Worm (Caenorhabditis elegans) whole organism, L4 larva: ENCODE results near the gene Y53F4B.39.
A peak's percentile ranks its signal among the peaks of the same experiment; 100 is the strongest.

Experiments used
- F26F4.8 ChIP-seq: fragments of 200-800 bp; sonication (Bioruptor generic); conservative IDR thresholded peaks from 2 replicates; pipeline ENCODE4 v1.3.6; 2022; ENCODE audit warnings: missing genetic modification characterization, missing compliant biosample characterization
- F37D6.2 ChIP-seq: sonication (generic microtip); optimal IDR thresholded peaks from 2 replicates; lab custom pipeline; 2016; ENCODE audit warnings: mild to moderate bottlenecking, missing genetic modification characterization, missing compliant biosample characterization
- F49E8.2 ChIP-seq: sonication (generic microtip); optimal IDR thresholded peaks from 2 replicates; lab custom pipeline; 2016; ENCODE audit warnings: missing compliant biosample characterization, mild to moderate bottlenecking, missing genetic modification characterization, borderline replicate concordance
- T20F7.1 ChIP-seq: fragments of 200-800 bp; sonication (Bioruptor generic); optimal IDR thresholded peaks from 2 replicates; lab custom pipeline; 2018; ENCODE audit warnings: mild to moderate bottlenecking, missing genetic modification characterization, missing compliant biosample characterization
- Y48G9A.11 ChIP-seq: fragments of 200-800 bp; sonication (Bioruptor generic); IDR thresholded peaks from 2 replicates; pipeline ENCODE4 v1.3.6; 2022; ENCODE audit warnings: missing genetic modification reagents, missing genetic modification characterization, missing compliant biosample characterization
- ZK337.2 ChIP-seq: fragments of 200-800 bp; sonication (Bioruptor generic); IDR thresholded peaks from 2 replicates; pipeline ENCODE4 v1.3.6; 2022; ENCODE audit warnings: missing genetic modification reagents, missing genetic modification characterization, missing compliant biosample characterization
- aha-1 ChIP-seq: fragments of 150-350 bp; peaks from one replicate; lab custom pipeline; 2014; ENCODE audit warnings: missing biosample characterization, missing genetic modification characterization
- ama-1 ChIP-seq: fragments of 150-350 bp; optimal IDR thresholded peaks from 2 replicates; lab custom pipeline; 2014; ENCODE audit warnings: inconsistent platforms, mixed read lengths
- arid-1 ChIP-seq: fragments of 200-800 bp; sonication (Bioruptor generic); conservative IDR thresholded peaks from 2 replicates; pipeline ENCODE4 v1.3.6; 2022; ENCODE audit warnings: missing genetic modification reagents, missing genetic modification characterization, missing compliant biosample characterization
- ceh-28 ChIP-seq: fragments of 150-350 bp; optimal IDR thresholded peaks from 2 replicates; lab custom pipeline; 2014; ENCODE audit warnings: missing biosample characterization, missing genetic modification reagents, missing genetic modification characterization
- ceh-32 ChIP-seq: sonication (generic microtip); optimal IDR thresholded peaks from 2 replicates; lab custom pipeline; 2016; ENCODE audit warnings: mild to moderate bottlenecking, missing genetic modification characterization, missing compliant biosample characterization; ENCODE audit not compliant: poor library complexity
- cey-2 ChIP-seq: sonication (generic microtip); optimal IDR thresholded peaks from 3 replicates; lab custom pipeline; 2017; ENCODE audit warnings: missing genetic modification characterization, mild to moderate bottlenecking, missing compliant biosample characterization, antibody characterized with exemption, borderline replicate concordance; ENCODE audit not compliant: insufficient read depth
- ctbp-1 ChIP-seq: fragments of 200-800 bp; sonication (Bioruptor generic); IDR thresholded peaks from 2 replicates; pipeline ENCODE4 v1.3.6; 2022; ENCODE audit warnings: missing genetic modification reagents, missing genetic modification characterization, missing compliant biosample characterization
- dmd-6 ChIP-seq: fragments of 200-800 bp; sonication (Bioruptor generic); IDR thresholded peaks from 2 replicates; pipeline ENCODE4 v1.3.6; 2022; ENCODE audit warnings: missing genetic modification reagents, missing genetic modification characterization, missing compliant biosample characterization
- dpl-1 ChIP-seq: fragments of 150-350 bp; optimal IDR thresholded peaks from 2 replicates; lab custom pipeline; 2014; ENCODE audit warnings: missing biosample characterization, missing genetic modification reagents, missing genetic modification characterization
- egl-43 ChIP-seq: fragments of 200-800 bp; sonication (Bioruptor generic); IDR thresholded peaks from 2 replicates; pipeline ENCODE4 v1.3.6; 2022; ENCODE audit warnings: missing genetic modification reagents, missing genetic modification characterization, missing compliant biosample characterization
- gei-8 ChIP-seq: fragments of 200-800 bp; sonication (Bioruptor generic); optimal IDR thresholded peaks from 2 replicates; lab custom pipeline; 2018; ENCODE audit warnings: mild to moderate bottlenecking, missing genetic modification characterization, missing compliant biosample characterization
- hif-1 ChIP-seq, 2 experiments: sonication (generic microtip); optimal IDR thresholded peaks; 2 replicates each; lab custom pipeline; 2016 to 2017; ENCODE audit warnings: missing compliant biosample characterization in 2 of 2, missing genetic modification characterization in 2 of 2, missing genetic modification reagents in 2 of 2, missing genotype in 2 of 2, mild to moderate bottlenecking in 1 of 2
- hlh-30 ChIP-seq: sonication (generic microtip); optimal IDR thresholded peaks from 2 replicates; lab custom pipeline; 2017; ENCODE audit warnings: antibody characterized with exemption, mild to moderate bottlenecking, missing genetic modification characterization, missing compliant biosample characterization; ENCODE audit not compliant: insufficient read depth
- hmg-1.1 ChIP-seq: fragments of 200-800 bp; sonication (Bioruptor generic); IDR thresholded peaks from 2 replicates; pipeline ENCODE4 v1.3.6; 2022; ENCODE audit warnings: missing genetic modification reagents, missing genetic modification characterization, missing compliant biosample characterization
- lin-1 ChIP-seq: fragments of 200-800 bp; sonication (Bioruptor generic); IDR thresholded peaks from 2 replicates; pipeline ENCODE4 v1.3.6; 2022; ENCODE audit warnings: missing genetic modification reagents, missing genetic modification characterization, missing compliant biosample characterization
- lin-29 ChIP-seq: fragments of 200-800 bp; sonication (Bioruptor generic); IDR thresholded peaks from 2 replicates; pipeline ENCODE4 v1.3.6; 2022; ENCODE audit warnings: missing genetic modification reagents, missing genetic modification characterization, missing compliant biosample characterization
- lin-38 ChIP-seq: fragments of 200-800 bp; sonication (Bioruptor generic); IDR thresholded peaks from 2 replicates; pipeline ENCODE4 v1.3.6; 2022; ENCODE audit warnings: missing genetic modification reagents, missing genetic modification characterization, missing compliant biosample characterization
- lin-39 ChIP-seq: fragments of 150-350 bp; optimal IDR thresholded peaks from 2 replicates; lab custom pipeline; 2014; ENCODE audit warnings: missing biosample characterization, missing genetic modification reagents, missing genetic modification characterization
- lsy-2 ChIP-seq, 2 experiments: fragments of 150-350 bp in 1 of 2; sonication (generic microtip) in 1 of 2; optimal IDR thresholded peaks; 2 replicates each; lab custom pipeline; 2014 to 2017; ENCODE audit warnings: missing biosample characterization in 2 of 2, missing genetic modification characterization in 2 of 2
- madf-9 ChIP-seq: fragments of 200-800 bp; sonication (Bioruptor generic); conservative IDR thresholded peaks from 2 replicates; pipeline ENCODE4 v1.3.6; 2022; ENCODE audit warnings: missing genetic modification reagents, missing genetic modification characterization, missing compliant biosample characterization
- mdl-1 ChIP-seq, 2 experiments: fragments of 150-350 bp in 1 of 2; sonication (generic microtip) in 1 of 2; optimal IDR thresholded peaks; 2 replicates each; lab custom pipeline; 2014 to 2017; ENCODE audit warnings: missing biosample characterization in 2 of 2, missing genetic modification characterization in 2 of 2
- mes-2 ChIP-seq: sonication (generic microtip); optimal IDR thresholded peaks from 2 replicates; lab custom pipeline; 2016; ENCODE audit warnings: missing genotype, mild to moderate bottlenecking, missing genetic modification characterization, missing compliant biosample characterization; ENCODE audit not compliant: poor library complexity, severe bottlenecking
- mxl-3 ChIP-seq: fragments of 200-800 bp; sonication (Bioruptor generic); optimal IDR thresholded peaks from 2 replicates; lab custom pipeline; 2018; ENCODE audit warnings: mild to moderate bottlenecking, missing genetic modification characterization, missing compliant biosample characterization
- nhr-237 ChIP-seq: sonication (generic microtip); optimal IDR thresholded peaks from 2 replicates; lab custom pipeline; 2017; ENCODE audit warnings: missing biosample characterization, missing genetic modification characterization
- nhr-42 ChIP-seq: fragments of 200-800 bp; sonication (Bioruptor generic); IDR thresholded peaks from 2 replicates; pipeline ENCODE4 v1.3.6; 2022; ENCODE audit warnings: missing genetic modification characterization, missing compliant biosample characterization
- nhr-6 ChIP-seq: fragments of 150-350 bp; optimal IDR thresholded peaks from 2 replicates; lab custom pipeline; 2014; ENCODE audit warnings: missing biosample characterization, missing genetic modification characterization
- nhr-76 ChIP-seq: fragments of 150-350 bp; optimal IDR thresholded peaks from 2 replicates; lab custom pipeline; 2014; ENCODE audit warnings: missing biosample characterization, missing genetic modification characterization
- nhr-77 ChIP-seq: fragments of 150-350 bp; optimal IDR thresholded peaks from 2 replicates; lab custom pipeline; 2014; ENCODE audit warnings: missing biosample characterization, missing genetic modification characterization
- rbr-2 ChIP-seq: sonication (generic microtip); optimal IDR thresholded peaks from 2 replicates; lab custom pipeline; 2016; ENCODE audit warnings: missing genotype, missing genetic modification characterization, missing compliant biosample characterization
- saeg-2 ChIP-seq: fragments of 200-800 bp; sonication (Bioruptor generic); IDR thresholded peaks from 2 replicates; pipeline ENCODE4 v1.3.6; 2022; ENCODE audit warnings: missing genetic modification reagents, missing genetic modification characterization, missing compliant biosample characterization
- tag-97 ChIP-seq: fragments of 200-800 bp; sonication (Bioruptor generic); IDR thresholded peaks from 2 replicates; pipeline ENCODE4 v1.3.6; 2022; ENCODE audit warnings: missing genetic modification characterization, missing compliant biosample characterization
- tra-1 ChIP-seq: fragments of 200-800 bp; sonication (Bioruptor generic); IDR thresholded peaks from 2 replicates; pipeline ENCODE4 v1.3.6; 2022; ENCODE audit warnings: missing genetic modification reagents, missing genetic modification characterization, missing compliant biosample characterization
- unc-130 ChIP-seq: sonication (generic microtip); optimal IDR thresholded peaks from 2 replicates; lab custom pipeline; 2016; ENCODE audit warnings: missing genetic modification reagents, missing genetic modification characterization, missing compliant biosample characterization
- unc-39 ChIP-seq: sonication (generic microtip); optimal IDR thresholded peaks from 2 replicates; lab custom pipeline; 2017; ENCODE audit warnings: missing biosample characterization, missing genetic modification characterization
- zip-2 ChIP-seq: fragments of 150-350 bp; optimal IDR thresholded peaks from 2 replicates; lab custom pipeline; 2014; ENCODE audit warnings: missing biosample characterization, missing genetic modification characterization

The Y53F4B.39 gene

DNA sequence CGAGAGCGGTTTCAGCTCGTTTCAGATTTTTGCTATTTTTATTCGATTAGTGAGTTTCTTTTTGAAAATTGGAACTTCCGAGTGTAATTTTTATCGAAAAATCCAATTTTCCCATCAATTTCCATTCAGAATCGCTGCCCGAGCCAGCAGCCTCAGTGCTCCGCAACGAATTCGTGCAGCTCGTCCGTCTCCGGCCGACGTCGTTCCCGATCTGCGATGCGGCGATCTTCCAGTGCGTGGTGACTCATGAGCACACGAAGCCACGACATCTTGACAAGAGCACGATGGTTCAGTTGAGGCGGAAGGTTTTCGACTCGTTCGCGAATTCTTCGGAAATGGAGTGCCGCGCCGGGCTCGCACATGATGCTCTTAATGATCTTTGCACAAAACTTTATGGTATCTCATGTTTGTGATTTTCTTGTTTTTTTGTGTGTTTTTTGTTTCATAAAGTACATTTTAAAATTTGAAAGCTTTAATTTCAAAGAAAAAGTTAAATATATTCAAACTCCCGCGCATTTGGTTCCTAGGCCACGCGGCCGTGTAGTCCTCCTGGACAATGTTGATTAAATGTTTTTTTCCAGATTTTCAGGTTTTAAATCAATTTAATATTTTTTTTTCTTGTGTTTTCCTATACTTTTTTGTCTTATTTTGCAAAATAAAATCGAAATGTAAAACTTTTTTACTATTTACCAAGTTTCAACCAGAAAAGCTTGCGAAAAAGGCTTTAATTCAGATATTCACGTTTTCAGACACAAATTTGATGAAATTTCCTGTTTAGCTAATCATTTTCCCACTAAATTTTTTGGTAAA is 20.7 kb upstream of the Y53F4B.39 start (continued):
- TF ChIP-seq nhr-237 (tag; lab: Kevin White, UChicago) (no peak), ama-1 (no peak), nhr-6 (tag; lab: Kevin White, UChicago) (no peak), dpl-1 (GFP tag; lab: Kevin White, UChicago) (peak; percentile 92), hif-1 (tag; optimal IDR thresholded peaks at IDR 0.05; lab: Kevin White, UChicago) (peak in 1 of 2 experiments; percentile 70), lin-39 (no peak), ceh-28 (tag; lab: Kevin White, UChicago) (no peak), zip-2 (tag; lab: Kevin White, UChicago) (no peak), ceh-32 (tag; lab: Kevin White, UChicago) (no peak), F37D6.2 (tag; lab: Kevin White, UChicago) (peak; percentile 8), unc-39 (no peak), mdl-1 (tag; optimal IDR thresholded peaks at IDR 0.05; lab: Kevin White, UChicago) (no peak), aha-1 (tag; lab: Kevin White, UChicago) (no peak), F26F4.8 (GFP tag; lab: Robert Waterston, UW) (no peak), tra-1 (GFP tag; lab: Robert Waterston, UW) (0 out of 2 replicates have a peak, but pooled peaks have one; percentile 6), hmg-1.1 (GFP tag; lab: Robert Waterston, UW) (0 out of 2 replicates have a peak, but pooled peaks have one; percentile 8), lin-38 (GFP tag; lab: Robert Waterston, UW) (peak; percentile 60), rbr-2 (peak; percentile 2), tag-97 (GFP tag; lab: Robert Waterston, UW) (no peak), cey-2 (tag; lab: Kevin White, UChicago) (no peak), mes-2 (peak; percentile 98), mxl-3 (GFP tag; lab: Kevin White, UChicago) (no peak), nhr-76 (tag; lab: Kevin White, UChicago) (no peak)

DNA sequence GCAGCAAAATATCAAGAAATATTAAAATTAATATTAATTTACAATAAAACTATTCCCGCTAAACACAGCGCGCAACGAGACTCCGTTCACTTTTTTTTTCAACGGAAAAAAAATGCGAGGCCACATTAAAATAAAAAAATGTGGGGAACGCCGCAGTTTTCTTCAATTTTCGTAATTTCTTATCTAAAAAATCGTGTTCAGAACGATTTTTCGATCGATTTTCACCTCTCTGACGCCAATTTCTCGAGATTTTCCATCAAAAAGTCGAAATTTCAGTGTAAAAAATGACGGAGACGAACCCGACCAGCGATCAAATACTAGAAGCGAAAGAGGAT is 20.1 kb upstream of the Y53F4B.39 start, which contains the start of gene Y53F4B.21:
Gene Y53F4B.21, plus strand, starts transcription at position 285 of the 335 bp plus-strand sequence.
- no peak for TF ChIP-seq F37D6.2 (tag; lab: Kevin White, UChicago)
- TF ChIP-seq T20F7.1 = peak; percentile 92
- TF ChIP-seq madf-9 (GFP tag; lab: Robert Waterston, UW) = no peak
- no peak for TF ChIP-seq gei-8

- TF ChIP-seq nhr-42 (GFP tag; lab: Robert Waterston, UW) = 0 out of 2 replicates have a peak, but pooled peaks have one; percentile 56
- TF ChIP-seq Y48G9A.11 = 0 out of 2 replicates have a peak, but pooled peaks have one; percentile 10
- TF ChIP-seq egl-43 (GFP tag; lab: Robert Waterston, UW) = peak; percentile 49; the same call in 1 of the 2 replicates
- peak; percentile 7; the same call in 1 of the 2 replicates for TF ChIP-seq ZK337.2 (GFP tag; lab: Robert Waterston, UW)
These were observed 13.6 kb upstream of the Y53F4B.39 start for ce11 chrII:15096328-15096727.

DNA sequence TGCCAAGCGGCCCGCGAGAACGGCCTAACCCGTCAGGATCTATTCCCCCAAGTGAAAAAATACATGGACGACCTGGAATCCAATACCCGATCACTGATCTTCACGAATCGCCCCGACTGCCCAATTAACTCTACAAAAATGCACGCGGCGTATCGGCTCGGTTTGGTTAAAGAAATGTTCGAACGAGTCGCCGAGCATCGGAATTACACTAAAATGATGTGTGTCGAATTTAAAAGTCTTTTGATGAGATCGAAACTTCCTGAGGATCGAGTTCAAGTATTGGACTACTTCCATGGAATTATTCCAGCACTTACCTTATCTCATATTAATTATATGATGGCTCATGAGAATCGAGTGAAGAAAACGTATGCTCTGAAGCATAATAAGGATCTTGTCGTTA is 2.8 kb upstream of the Y53F4B.39 start:
- TF ChIP-seq saeg-2 (GFP tag; lab: Robert Waterston, UW) = no peak
- TF ChIP-seq aha-1 (tag; lab: Kevin White, UChicago) = peak; percentile 93

ce11 chrII:15111352-15111751 is 1.4 kb downstream of the Y53F4B.39 start:
- TF ChIP-seq arid-1 (GFP tag; lab: Robert Waterston, UW) = no peak
- peak; percentile 31 for TF ChIP-seq mes-2
- no peak for TF ChIP-seq unc-39
- TF ChIP-seq Y48G9A.11 = no peak
- no peak for TF ChIP-seq unc-130 (GFP tag; lab: Kevin White, UChicago)
- peak in 1 of 2 experiments; percentile 27 for TF ChIP-seq lsy-2 (tag; optimal IDR thresholded peaks at IDR 0.05; lab: Kevin White, UChicago)
- peak; percentile 66; the same call in 1 of the 2 replicates for TF ChIP-seq nhr-42 (GFP tag; lab: Robert Waterston, UW)
- 0 out of 2 replicates have a peak, but pooled peaks have one; percentile 24 for TF ChIP-seq lin-1 (GFP tag; lab: Robert Waterston, UW)
- TF ChIP-seq ctbp-1 = no peak
- TF ChIP-seq hlh-30 (tag; lab: Kevin White, UChicago) = peak; percentile 9
- TF ChIP-seq nhr-77 (tag; lab: Kevin White, UChicago) = peak; percentile 97
- TF ChIP-seq lin-29 = no peak
- peak; percentile 77 for TF ChIP-seq dmd-6 (GFP tag; lab: Robert Waterston, UW)
- TF ChIP-seq mxl-3 (GFP tag; lab: Kevin White, UChicago) = peak; percentile 9
- TF ChIP-seq lin-38 (GFP tag; lab: Robert Waterston, UW) = no peak
- TF ChIP-seq F49E8.2 (tag; lab: Kevin White, UChicago) = no peak
- TF ChIP-seq tra-1 (GFP tag; lab: Robert Waterston, UW) = no peak
